Worm (Caenorhabditis elegans) whole organism, early embryonic: Measurements from ENCODE around the gene C17B7.9.

Source experiments
- B0310.2 ChIP-seq: sonication (generic microtip); optimal IDR thresholded peaks from 2 replicates; lab custom pipeline; 2016; ENCODE audit warnings: mild to moderate bottlenecking, missing genetic modification characterization, missing compliant biosample characterization
- F13C5.2 ChIP-seq: sonication (generic microtip); optimal IDR thresholded peaks from 2 replicates; lab custom pipeline; 2017; ENCODE audit warnings: mild to moderate bottlenecking, missing genetic modification characterization, inconsistent platforms, missing compliant biosample characterization
- aly-1 ChIP-seq: sonication (generic microtip); optimal IDR thresholded peaks from 2 replicates; lab custom pipeline; 2016; ENCODE audit warnings: missing genetic modification characterization, missing compliant biosample characterization
- ama-1 ChIP-seq: fragments of 150-350 bp; optimal IDR thresholded peaks from 2 replicates; lab custom pipeline; 2014
- ceh-36 ChIP-seq: sonication (generic microtip); optimal IDR thresholded peaks from 2 replicates; lab custom pipeline; 2016; ENCODE audit warnings: missing genetic modification characterization, inconsistent platforms, missing compliant biosample characterization
- ets-7 ChIP-seq: sonication (generic microtip); optimal IDR thresholded peaks from 2 replicates; lab custom pipeline; 2016; ENCODE audit warnings: missing genotype, missing genetic modification characterization, missing compliant biosample characterization
- flt-1 ChIP-seq: fragments of 200-800 bp; sonication (Bioruptor generic); IDR thresholded peaks from 2 replicates; pipeline ENCODE4 v1.3.6; 2022; ENCODE audit warnings: missing genetic modification characterization, missing compliant biosample characterization
- hmbx-1 ChIP-seq: sonication (generic microtip); optimal IDR thresholded peaks from 2 replicates; lab custom pipeline; 2016; ENCODE audit warnings: mild to moderate bottlenecking, missing genetic modification characterization, missing compliant biosample characterization
- hnd-1 ChIP-seq: sonication (generic microtip); optimal IDR thresholded peaks from 2 replicates; lab custom pipeline; 2016; ENCODE audit warnings: missing genetic modification characterization, missing compliant biosample characterization
- pes-1 ChIP-seq: fragments of 200-800 bp; sonication (Bioruptor generic); IDR thresholded peaks from 2 replicates; pipeline ENCODE4 v1.3.6; 2022; ENCODE audit warnings: missing genetic modification reagents, missing genetic modification characterization, missing compliant biosample characterization
- sea-1 ChIP-seq: fragments of 200-800 bp; sonication (Bioruptor generic); conservative IDR thresholded peaks from 2 replicates; pipeline ENCODE4 v1.3.6; 2022; ENCODE audit warnings: missing genetic modification characterization, missing compliant biosample characterization
- tbx-11 ChIP-seq: fragments of 200-800 bp; sonication (Bioruptor generic); IDR thresholded peaks from 2 replicates; pipeline ENCODE4 v1.3.6; 2022; ENCODE audit warnings: missing genetic modification characterization, missing compliant biosample characterization
- tbx-37 ChIP-seq: fragments of 200-800 bp; sonication (Bioruptor generic); conservative IDR thresholded peaks from 2 replicates; pipeline ENCODE4 v1.3.6; 2022; ENCODE audit warnings: missing genetic modification reagents, missing genetic modification characterization, missing compliant biosample characterization
- tra-4 ChIP-seq: sonication (generic microtip); optimal IDR thresholded peaks from 2 replicates; lab custom pipeline; 2017; ENCODE audit warnings: missing genetic modification characterization, missing compliant biosample characterization

- no peak for TF ChIP-seq tra-4 (tag; lab: Kevin White, UChicago)
- TF ChIP-seq ama-1 (lab: Kevin White, UChicago) = no peak
- no peak for TF ChIP-seq pes-1 (GFP tag; lab: Robert Waterston, UW)
- TF ChIP-seq hmbx-1 (tag; lab: Kevin White, UChicago) = no peak
- no peak for TF ChIP-seq flt-1 (GFP tag; lab: Robert Waterston, UW)
- TF ChIP-seq ets-7 = no peak
- TF ChIP-seq F13C5.2 (tag; lab: Kevin White, UChicago) = no peak
- TF ChIP-seq aly-1 = no peak
- no peak for TF ChIP-seq hnd-1 (tag; lab: Kevin White, UChicago)
- TF ChIP-seq B0310.2 = no peak
- TF ChIP-seq tbx-11 (GFP tag; lab: Robert Waterston, UW) = no peak
- TF ChIP-seq tbx-37 (GFP tag; lab: Robert Waterston, UW) = no peak
- TF ChIP-seq ceh-36 = no peak
- no peak for TF ChIP-seq sea-1 (GFP tag; lab: Robert Waterston, UW)
Observed at ce11 chrV:3344001-3344400, 12.1 kb upstream of the C17B7.9 start.
